Worm (Caenorhabditis elegans) whole organism, L3 larva: ENCODE results near the gene R05G9.3.

Experiments used
- R02D3.7 ChIP-seq: fragments of 150-350 bp; optimal IDR thresholded peaks from 2 replicates; lab custom pipeline; 2014; ENCODE audit warnings: missing biosample characterization, missing genetic modification characterization
- ZK546.5 ChIP-seq: sonication (generic microtip); optimal IDR thresholded peaks from 2 replicates; lab custom pipeline; 2017; ENCODE audit warnings: missing biosample characterization, missing genetic modification characterization
- aly-2 ChIP-seq: fragments of 150-350 bp; optimal IDR thresholded peaks from 2 replicates; lab custom pipeline; 2014; ENCODE audit warnings: missing biosample characterization, missing genetic modification characterization
- ama-1 ChIP-seq: fragments of 150-350 bp; optimal IDR thresholded peaks from 2 replicates; lab custom pipeline; 2018
- ceh-16 ChIP-seq: sonication (generic microtip); optimal IDR thresholded peaks from 2 replicates; lab custom pipeline; 2017; ENCODE audit warnings: missing biosample characterization, missing genetic modification characterization
- ceh-28 ChIP-seq: fragments of 150-350 bp; optimal IDR thresholded peaks from 2 replicates; lab custom pipeline; 2014; ENCODE audit warnings: missing biosample characterization, missing genetic modification reagents, missing genetic modification characterization
- ceh-82 ChIP-seq: fragments of 150-350 bp; optimal IDR thresholded peaks from 2 replicates; lab custom pipeline; 2014; ENCODE audit warnings: missing biosample characterization, missing genetic modification characterization
- ceh-9 ChIP-seq: sonication (generic microtip); optimal IDR thresholded peaks from 2 replicates; lab custom pipeline; 2018; ENCODE audit warnings: missing biosample characterization, missing genetic modification characterization
- daf-12 ChIP-seq: fragments of 150-350 bp; optimal IDR thresholded peaks from 2 replicates; lab custom pipeline; 2014; ENCODE audit warnings: missing biosample characterization, missing genetic modification reagents, missing genetic modification characterization
- egl-27 ChIP-seq: sonication (generic microtip); optimal IDR thresholded peaks from 4 replicates; lab custom pipeline; 2017; ENCODE audit warnings: missing biosample characterization, missing genetic modification reagents, missing genetic modification characterization
- egl-5 ChIP-seq: fragments of 150-350 bp; optimal IDR thresholded peaks from 2 replicates; lab custom pipeline; 2017; ENCODE audit warnings: missing biosample characterization, missing genetic modification reagents, missing genetic modification characterization, inconsistent platforms
- elt-1 ChIP-seq: fragments of 150-350 bp; optimal IDR thresholded peaks from 2 replicates; lab custom pipeline; 2014; ENCODE audit warnings: missing biosample characterization, missing genetic modification characterization
- elt-2 ChIP-seq: sonication (generic microtip); optimal IDR thresholded peaks from 2 replicates; lab custom pipeline; 2016; ENCODE audit warnings: missing genetic modification reagents, mild to moderate bottlenecking, missing genetic modification characterization, missing compliant biosample characterization
- fkh-10 ChIP-seq: sonication (generic microtip); optimal IDR thresholded peaks from 2 replicates; lab custom pipeline; 2017; ENCODE audit warnings: missing biosample characterization, missing genetic modification reagents, missing genetic modification characterization
- fkh-2 ChIP-seq: fragments of 150-350 bp; optimal IDR thresholded peaks from 2 replicates; lab custom pipeline; 2014; ENCODE audit warnings: missing biosample characterization, missing genetic modification reagents, missing genetic modification characterization
- fos-1 ChIP-seq: fragments of 150-350 bp; optimal IDR thresholded peaks from 2 replicates; lab custom pipeline; 2014; ENCODE audit warnings: missing biosample characterization, missing genetic modification characterization
- hmg-11 ChIP-seq: sonication (generic microtip); optimal IDR thresholded peaks from 2 replicates; lab custom pipeline; 2016; ENCODE audit warnings: missing genetic modification characterization, missing compliant biosample characterization
- jun-1 ChIP-seq: fragments of 150-350 bp; optimal IDR thresholded peaks from 2 replicates; lab custom pipeline; 2014; ENCODE audit warnings: missing biosample characterization, missing genetic modification reagents, missing genetic modification characterization
- lin-15B ChIP-seq: fragments of 150-350 bp; optimal IDR thresholded peaks from 2 replicates; lab custom pipeline; 2014; ENCODE audit warnings: missing biosample characterization, missing genetic modification characterization
- lin-39 ChIP-seq: fragments of 150-350 bp; optimal IDR thresholded peaks from 2 replicates; lab custom pipeline; 2018; ENCODE audit warnings: missing biosample characterization, missing genetic modification reagents, missing genetic modification characterization
- lsy-12 ChIP-seq: sonication (generic microtip); optimal IDR thresholded peaks from 2 replicates; lab custom pipeline; 2016; ENCODE audit warnings: mild to moderate bottlenecking, missing genetic modification characterization, missing compliant biosample characterization
- mdl-1 ChIP-seq: fragments of 150-350 bp; optimal IDR thresholded peaks from 2 replicates; lab custom pipeline; 2014; ENCODE audit warnings: missing biosample characterization, missing genetic modification characterization
- mml-1 ChIP-seq: fragments of 150-350 bp; sonication (generic microtip); optimal IDR thresholded peaks from 3 replicates; lab custom pipeline; 2014; ENCODE audit warnings: missing biosample characterization, missing genetic modification characterization
- nfya-1 ChIP-seq: sonication (generic microtip); optimal IDR thresholded peaks from 2 replicates; lab custom pipeline; 2017; ENCODE audit warnings: missing genetic modification characterization, mild to moderate bottlenecking, missing compliant biosample characterization, antibody characterized with exemption, moderate library complexity; ENCODE audit not compliant: insufficient read depth
- nhr-11 ChIP-seq: fragments of 150-350 bp; optimal IDR thresholded peaks from 2 replicates; lab custom pipeline; 2014; ENCODE audit warnings: missing biosample characterization, missing genetic modification characterization
- nhr-12 ChIP-seq: fragments of 150-350 bp; optimal IDR thresholded peaks from 2 replicates; lab custom pipeline; 2014; ENCODE audit warnings: missing biosample characterization, missing genetic modification characterization
- nhr-23 ChIP-seq: fragments of 150-350 bp; optimal IDR thresholded peaks from 2 replicates; lab custom pipeline; 2014; ENCODE audit warnings: missing biosample characterization, missing genetic modification reagents, missing genetic modification characterization
- nhr-237 ChIP-seq: fragments of 150-350 bp; optimal IDR thresholded peaks from 2 replicates; lab custom pipeline; 2014; ENCODE audit warnings: missing biosample characterization, missing genetic modification characterization
- nhr-25 ChIP-seq: sonication (generic microtip); optimal IDR thresholded peaks from 2 replicates; lab custom pipeline; 2017; ENCODE audit warnings: missing biosample characterization, missing genetic modification characterization
- nhr-28 ChIP-seq: fragments of 150-350 bp; optimal IDR thresholded peaks from 2 replicates; lab custom pipeline; 2014; ENCODE audit warnings: missing biosample characterization, missing genetic modification characterization
- nhr-43 ChIP-seq: sonication (generic microtip); optimal IDR thresholded peaks from 2 replicates; lab custom pipeline; 2016; ENCODE audit warnings: mild to moderate bottlenecking, missing genetic modification characterization, missing compliant biosample characterization; ENCODE audit not compliant: poor library complexity, severe bottlenecking
- nhr-67 ChIP-seq: fragments of 150-350 bp; optimal IDR thresholded peaks from 2 replicates; lab custom pipeline; 2014; ENCODE audit warnings: missing biosample characterization, missing genetic modification characterization
- nhr-76 ChIP-seq: fragments of 150-350 bp; sonication (generic microtip); optimal IDR thresholded peaks from 5 replicates; lab custom pipeline; 2014; ENCODE audit warnings: missing biosample characterization, missing genetic modification characterization
- nhr-77 ChIP-seq: fragments of 150-350 bp; optimal IDR thresholded peaks from 2 replicates; lab custom pipeline; 2014; ENCODE audit warnings: missing biosample characterization, missing genetic modification characterization
- pha-4 ChIP-seq: fragments of 150-350 bp; optimal IDR thresholded peaks from 2 replicates; lab custom pipeline; 2014; ENCODE audit warnings: missing biosample characterization, missing genetic modification reagents, missing genetic modification characterization
- pqm-1 ChIP-seq: fragments of 150-350 bp; optimal IDR thresholded peaks from 2 replicates; lab custom pipeline; 2017; ENCODE audit warnings: missing biosample characterization, missing genetic modification characterization, inconsistent platforms
- sea-2 ChIP-seq: fragments of 150-350 bp; sonication (generic microtip); optimal IDR thresholded peaks from 4 replicates; lab custom pipeline; 2014; ENCODE audit warnings: missing biosample characterization, missing genetic modification reagents, missing genetic modification characterization
- skn-1 ChIP-seq: fragments of 150-350 bp; optimal IDR thresholded peaks from 2 replicates; lab custom pipeline; 2014; ENCODE audit warnings: missing biosample characterization, missing genetic modification characterization
- snpc-4 ChIP-seq: fragments of 150-350 bp; optimal IDR thresholded peaks from 2 replicates; lab custom pipeline; 2014; ENCODE audit warnings: missing biosample characterization, missing genetic modification characterization
- tbx-2 ChIP-seq: sonication (generic microtip); optimal IDR thresholded peaks from 2 replicates; lab custom pipeline; 2016; ENCODE audit warnings: mild to moderate bottlenecking, missing genetic modification characterization, missing compliant biosample characterization
- unc-39 ChIP-seq: sonication (generic microtip); optimal IDR thresholded peaks from 4 replicates; lab custom pipeline; 2017; ENCODE audit warnings: missing biosample characterization, missing genetic modification characterization
- zag-1 ChIP-seq: fragments of 150-350 bp; optimal IDR thresholded peaks from 2 replicates; lab custom pipeline; 2014; ENCODE audit warnings: missing biosample characterization, missing genetic modification characterization
- ztf-11 ChIP-seq: fragments of 150-350 bp; optimal IDR thresholded peaks from 2 replicates; lab custom pipeline; 2014; ENCODE audit warnings: missing biosample characterization, missing genetic modification characterization
- ztf-4 ChIP-seq: fragments of 150-350 bp; optimal IDR thresholded peaks from 2 replicates; lab custom pipeline; 2014; ENCODE audit warnings: missing biosample characterization, missing genetic modification characterization

The R05G9.3 gene

ce11 chrII:6491817-6492452, 9.4 kb downstream of the R05G9.3 start, which contains the start of the genes T28D9.11 and T28D9.1:
Gene T28D9.11, minus strand, starts transcription at chrII:6491993.
Gene T28D9.1, plus strand, starts transcription at chrII:6492402.
- TF ChIP-seq hmg-11 (tag; lab: Kevin White, UChicago) (peak; percentile 76), nhr-12 (tag; lab: Kevin White, UChicago) (no peak), nfya-1 (tag; lab: Kevin White, UChicago) (peak; percentile 86), mdl-1 (tag; lab: Kevin White, UChicago) (no peak), lin-15B (tag; lab: Kevin White, UChicago) (peak; percentile 80), elt-1 (tag; lab: Kevin White, UChicago) (no peak), snpc-4 (tag; lab: Kevin White, UChicago) (peak; percentile 97), R02D3.7 (no peak), lin-39 (tag; lab: Kevin White, UChicago) (peak; percentile 75), ZK546.5 (tag; lab: Kevin White, UChicago) (no peak), aly-2 (no peak), ama-1 (lab: Kevin White, UChicago) (peak; percentile 89), nhr-23 (no peak), nhr-28 (tag; lab: Kevin White, UChicago) (no peak), ceh-9 (tag; lab: Kevin White, UChicago) (no peak), fkh-2 (tag; lab: Kevin White, UChicago) (no peak), fos-1 (tag; lab: Kevin White, UChicago) (no peak), skn-1 (tag; lab: Kevin White, UChicago) (no peak), pha-4 (peak; percentile 19), sea-2 (peak; percentile 15), nhr-43 (no peak), egl-5 (tag; lab: Kevin White, UChicago) (no peak), mml-1 (no peak), nhr-237 (tag; lab: Kevin White, UChicago) (no peak), lsy-12 (tag; lab: Kevin White, UChicago) (peak; percentile 47), fkh-10 (GFP tag; lab: Kevin White, UChicago) (peak; percentile 54), elt-2 (no peak), ztf-11 (tag; lab: Kevin White, UChicago) (no peak), tbx-2 (tag; lab: Kevin White, UChicago) (no peak), jun-1 (tag; lab: Kevin White, UChicago) (no peak), ztf-4 (tag; lab: Kevin White, UChicago) (peak; percentile 17)

- TF ChIP-seq nhr-67 (tag; lab: Kevin White, UChicago) (no peak), zag-1 (tag; lab: Kevin White, UChicago) (no peak), pqm-1 (tag; lab: Kevin White, UChicago) (no peak), egl-5 (tag; lab: Kevin White, UChicago) (no peak), ztf-4 (tag; lab: Kevin White, UChicago) (no peak), ceh-82 (tag; lab: Kevin White, UChicago) (no peak), mdl-1 (tag; lab: Kevin White, UChicago) (no peak), nhr-23 (no peak), nfya-1 (tag; lab: Kevin White, UChicago) (no peak), aly-2 (no peak), unc-39 (tag; lab: Kevin White, UChicago) (no peak), R02D3.7 (no peak), nhr-11 (tag; lab: Kevin White, UChicago) (no peak), ceh-9 (tag; lab: Kevin White, UChicago) (no peak), egl-27 (tag; lab: Kevin White, UChicago) (no peak), sea-2 (no peak), elt-1 (tag; lab: Kevin White, UChicago) (no peak)
- TF ChIP-seq, all 47 proteins: peak for 0
Observed at ce11 chrII:6491187-6491586, 10.1 kb downstream of the R05G9.3 start.

ce11 chrII:6489711-6490184, 11.6 kb downstream of the R05G9.3 start, which contains the start of the genes snr-3 and rsp-5:
Gene snr-3, minus strand, starts transcription at chrII:6489761.
Gene rsp-5, plus strand, starts transcription at chrII:6490165.
- no peak for TF ChIP-seq zag-1 (tag; lab: Kevin White, UChicago)
- no peak for TF ChIP-seq ceh-16 (tag; lab: Kevin White, UChicago)
- no peak for TF ChIP-seq nhr-28 (tag; lab: Kevin White, UChicago)
- TF ChIP-seq ceh-28 (tag; lab: Kevin White, UChicago) = peak; percentile 22
- TF ChIP-seq nhr-25 (tag; lab: Kevin White, UChicago) = peak; percentile 85
- TF ChIP-seq elt-2 = peak; percentile 47
- no peak for TF ChIP-seq ceh-82 (tag; lab: Kevin White, UChicago)
- TF ChIP-seq pha-4 = peak; percentile 81
- no peak for TF ChIP-seq unc-39 (tag; lab: Kevin White, UChicago)
- TF ChIP-seq aly-2 = no peak
- TF ChIP-seq nhr-77 (tag; lab: Kevin White, UChicago) = no peak
- TF ChIP-seq lin-39 (tag; lab: Kevin White, UChicago) = peak; percentile 61
- peak; percentile 34 for TF ChIP-seq pqm-1 (tag; lab: Kevin White, UChicago)
- TF ChIP-seq fkh-2 (tag; lab: Kevin White, UChicago) = no peak
- no peak for TF ChIP-seq nhr-11 (tag; lab: Kevin White, UChicago)
- TF ChIP-seq ceh-9 (tag; lab: Kevin White, UChicago) = no peak
- TF ChIP-seq nfya-1 (tag; lab: Kevin White, UChicago) = peak; percentile 95
- no peak for TF ChIP-seq fos-1 (tag; lab: Kevin White, UChicago)
- no peak for TF ChIP-seq nhr-67 (tag; lab: Kevin White, UChicago)
- no peak for TF ChIP-seq sea-2
- TF ChIP-seq fkh-10 (GFP tag; lab: Kevin White, UChicago) = no peak
- TF ChIP-seq nhr-43 = peak; percentile 39
- peak; percentile 63 for TF ChIP-seq snpc-4 (tag; lab: Kevin White, UChicago)
- TF ChIP-seq R02D3.7 = peak; percentile 51
- peak; percentile 9 for TF ChIP-seq lsy-12 (tag; lab: Kevin White, UChicago)
- TF ChIP-seq ama-1 (lab: Kevin White, UChicago) = no peak
- no peak for TF ChIP-seq nhr-76
- no peak for TF ChIP-seq nhr-237 (tag; lab: Kevin White, UChicago)
- no peak for TF ChIP-seq ztf-4 (tag; lab: Kevin White, UChicago)
- no peak for TF ChIP-seq daf-12 (tag; lab: Kevin White, UChicago)
- no peak for TF ChIP-seq ztf-11 (tag; lab: Kevin White, UChicago)
